Worm (Caenorhabditis elegans) whole organism, L3 larva: Measurements from ENCODE around the gene F16F9.1.

Experiments
- ama-1 ChIP-seq: fragments of 150-350 bp; optimal IDR thresholded peaks from 2 replicates; lab custom pipeline; 2018
- egl-27 ChIP-seq: sonication (generic microtip); optimal IDR thresholded peaks from 4 replicates; lab custom pipeline; 2017; ENCODE audit warnings: missing biosample characterization, missing genetic modification reagents, missing genetic modification characterization
- fos-1 ChIP-seq: fragments of 150-350 bp; optimal IDR thresholded peaks from 2 replicates; lab custom pipeline; 2014; ENCODE audit warnings: missing biosample characterization, missing genetic modification characterization
- pha-4 ChIP-seq: fragments of 150-350 bp; optimal IDR thresholded peaks from 2 replicates; lab custom pipeline; 2014; ENCODE audit warnings: missing biosample characterization, missing genetic modification reagents, missing genetic modification characterization

ce11 chrX:8418382-8418781 lies 27.8 kb upstream of the F16F9.1 start, which contains the start of gene spp-13:
- TF ChIP-seq fos-1 (no peak), ama-1 (lab: Kevin White, UChicago) (no peak), pha-4 (tag; lab: Kevin White, UChicago) (no peak), egl-27 (tag; lab: Kevin White, UChicago) (no peak)
